Worm (Caenorhabditis elegans): ENCODE data around the gene mlt-7.

DNA sequence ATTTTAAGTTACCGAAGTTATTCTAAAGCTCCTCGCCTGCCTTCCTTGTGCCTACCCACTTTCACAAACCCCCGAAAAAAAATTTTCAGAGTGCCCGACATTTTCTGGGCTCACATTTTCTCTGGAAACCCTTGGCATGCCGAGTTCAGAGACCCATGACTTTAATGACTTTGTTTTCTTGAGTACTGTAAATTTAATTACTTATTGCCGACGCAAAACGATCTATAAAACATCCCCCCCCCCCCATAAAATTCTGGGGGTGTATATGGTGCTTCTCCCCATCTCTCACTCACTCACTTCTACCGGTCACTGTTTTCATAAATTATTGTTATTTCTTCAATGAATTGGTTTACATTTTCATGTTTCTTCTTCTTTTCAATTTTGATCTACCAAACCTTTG is 24.9 kb upstream of the mlt-7 start, which contains the start of gene try-9:
- TF ChIP-seq him-1 (tag; optimal IDR thresholded peaks at IDR 0.05), result no peak
- no peak for TF ChIP-seq dao-5 (tag; optimal IDR thresholded peaks at IDR 0.05)
- TF ChIP-seq W03F9.2 (tag; optimal IDR thresholded peaks at IDR 0.05), result no peak

All from whole organism, L4/young adult.